Worm (Caenorhabditis elegans): ENCODE measurements around the gene srh-7.

The srh-7 gene

ce11 chrV:4047541-4047940 lies 39.5 kb downstream of the srh-7 start, which contains the start of gene srh-169:
TSS of gene srh-169 (plus strand) at chrV:4047841.
- TF ChIP-seq skn-1 (tag; optimal IDR thresholded peaks at IDR 0.05) (no peak), elt-1 (tag; optimal IDR thresholded peaks at IDR 0.05) (no peak), ztf-4 (tag; optimal IDR thresholded peaks at IDR 0.05) (no peak), lsy-2 (tag; optimal IDR thresholded peaks at IDR 0.05) (no peak), fos-1 (tag; optimal IDR thresholded peaks at IDR 0.05) (no peak), aly-2 (tag; optimal IDR thresholded peaks at IDR 0.05) (no peak), lin-39 (tag; optimal IDR thresholded peaks at IDR 0.05) (no peak), peb-1 (tag; optimal IDR thresholded peaks at IDR 0.05) (no peak), nhr-12 (tag; optimal IDR thresholded peaks at IDR 0.05) (no peak), nhr-10 (tag; optimal IDR thresholded peaks at IDR 0.05) (no peak), mbf-1 (tag; optimal IDR thresholded peaks at IDR 0.05) (no peak), nhr-25 (tag; optimal IDR thresholded peaks at IDR 0.05) (no peak), dmd-4 (tag; optimal IDR thresholded peaks at IDR 0.05) (no peak), lin-13 (GFP tag; optimal IDR thresholded peaks at IDR 0.05) (no peak)

- TF ChIP-seq F13H6.1 (tag; optimal IDR thresholded peaks at IDR 0.05) (no peak), C34F6.9 (tag; optimal IDR thresholded peaks at IDR 0.05) (no peak), nhr-12 (tag; optimal IDR thresholded peaks at IDR 0.05) (no peak), alr-1 (tag; optimal IDR thresholded peaks at IDR 0.05) (no peak), Y55F3AM.14 (GFP tag; optimal IDR thresholded peaks at IDR 0.05) (no peak), mbf-1 (tag; optimal IDR thresholded peaks at IDR 0.05) (no peak)
Observed at ce11 chrV:4055025-4055424, 47.0 kb downstream of the srh-7 start, which contains the start of gene djr-1.2. TSS of gene djr-1.2 (minus strand) at chrV:4055125.

ce11 chrV:4056203-4056602 lies 48.2 kb downstream of the srh-7 start:
- TF ChIP-seq C34F6.9 (tag; optimal IDR thresholded peaks at IDR 0.05), result no peak
- no peak for TF ChIP-seq nhr-6 (tag; optimal IDR thresholded peaks at IDR 0.05)
- TF ChIP-seq unc-62 (GFP tag; optimal IDR thresholded peaks at IDR 0.05), result no peak
- no peak for TF ChIP-seq skn-1 (tag; optimal IDR thresholded peaks at IDR 0.05)
- no peak for TF ChIP-seq ztf-11 (tag; optimal IDR thresholded peaks at IDR 0.05)
- no peak for TF ChIP-seq sma-3 (GFP tag; optimal IDR thresholded peaks at IDR 0.05)
- no peak for TF ChIP-seq lin-39 (tag; optimal IDR thresholded peaks at IDR 0.05)
- no peak for TF ChIP-seq unc-39 (tag; optimal IDR thresholded peaks at IDR 0.05)
- no peak for TF ChIP-seq peb-1 (tag; optimal IDR thresholded peaks at IDR 0.05)
- TF ChIP-seq nhr-25 (tag; optimal IDR thresholded peaks at IDR 0.05), result no peak
- no peak for TF ChIP-seq aly-2 (tag; optimal IDR thresholded peaks at IDR 0.05)
- TF ChIP-seq dmd-4 (tag; optimal IDR thresholded peaks at IDR 0.05), result no peak
- no peak for TF ChIP-seq mdl-1 (tag; optimal IDR thresholded peaks at IDR 0.05)

All from whole organism, L2 larva.